Fruit fly (Drosophila melanogaster) S2 (cell line): Measurements from ENCODE around the gene CG31100.

ENCODE experiments used
- CG8478 ChIP-seq: fragments of >200 bp; optimal IDR thresholded peaks from 2 replicates; lab custom pipeline; 2018
- CTCF ChIP-seq, 2 experiments: fragments of >200 bp; optimal IDR thresholded peaks; 2 replicates each; lab custom pipeline; 2018

DNA sequence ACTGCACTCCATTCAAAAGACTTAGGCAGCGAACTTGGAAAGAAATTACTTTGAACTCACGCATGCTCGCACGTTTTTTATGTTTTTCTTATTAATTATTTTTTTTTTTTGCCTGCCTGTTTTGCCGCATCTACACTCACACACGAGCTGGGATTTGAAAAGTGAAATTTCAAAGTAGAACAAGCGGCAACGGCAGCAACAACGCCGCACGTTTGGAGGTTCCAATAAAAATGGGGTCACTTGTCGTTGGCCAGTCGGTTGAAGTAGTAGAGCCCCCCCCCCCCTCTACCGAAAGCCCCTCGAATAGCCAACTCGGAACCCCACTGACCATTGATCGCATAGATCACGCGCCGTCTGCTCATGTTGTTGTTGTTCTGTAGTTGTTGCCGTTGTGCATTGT lies 57.0 kb downstream of the CG31100 start:
- no peak for TF ChIP-seq CG8478
- TF ChIP-seq CTCF (optimal IDR thresholded peaks at IDR 0.05; lab: Kevin White, UChicago), result no peak
